Fruit fly (Drosophila melanogaster) whole organism, embryonic: ENCODE data around the gene siz.

Experiments
- CG10274 ChIP-seq: fragments of 200-800 bp; sonication (Bioruptor generic); optimal IDR thresholded peaks from 3 replicates; lab custom pipeline; 2017; ENCODE audit warnings: missing biosample characterization, mild to moderate bottlenecking, missing genetic modification characterization
- CG10366 ChIP-seq: fragments of 200-800 bp; sonication (Bioruptor generic); IDR thresholded peaks from 2 replicates; pipeline ENCODE4 v1.3.6; 2022; ENCODE audit warnings: missing biosample characterization, missing genetic modification characterization
- CG14667 ChIP-seq: fragments of 200-800 bp; sonication (Bioruptor generic); IDR thresholded peaks from 2 replicates; pipeline ENCODE4 v1.3.6; 2022; ENCODE audit warnings: missing biosample characterization, missing genetic modification characterization
- CG15073 ChIP-seq: fragments of 200-800 bp; sonication (Bioruptor generic); optimal IDR thresholded peaks from 2 replicates; lab custom pipeline; 2016; ENCODE audit warnings: missing biosample characterization, missing genetic modification characterization
- CG15514 ChIP-seq: fragments of 200-800 bp; sonication (Bioruptor generic); optimal IDR thresholded peaks from 3 replicates; lab custom pipeline; 2017; ENCODE audit warnings: missing biosample characterization, missing genetic modification characterization, mild to moderate bottlenecking, moderate library complexity, missing genetic modification reagents
- CG16779 ChIP-seq: fragments of 200-800 bp; sonication (Bioruptor generic); IDR thresholded peaks from 2 replicates; pipeline ENCODE4 v1.3.6; 2022; ENCODE audit warnings: missing biosample characterization, missing genetic modification characterization
- CG17361 ChIP-seq: fragments of 200-800 bp; sonication (Bioruptor generic); IDR thresholded peaks from 3 replicates; pipeline ENCODE4 v1.3.6; 2022; ENCODE audit warnings: missing biosample characterization, missing genetic modification characterization
- CG17385 ChIP-seq: fragments of 200-800 bp; sonication (Bioruptor generic); optimal IDR thresholded peaks from 3 replicates; lab custom pipeline; 2018; ENCODE audit warnings: missing biosample characterization, mild to moderate bottlenecking, missing genetic modification characterization
- CG18011 ChIP-seq: fragments of 200-800 bp; sonication (Bioruptor generic); optimal IDR thresholded peaks from 2 replicates; lab custom pipeline; 2017; ENCODE audit warnings: missing biosample characterization, missing genetic modification characterization, mild to moderate bottlenecking, moderate library complexity, missing genotype
- CG18476 ChIP-seq: fragments of 200-800 bp; sonication (Bioruptor generic); optimal IDR thresholded peaks from 2 replicates; lab custom pipeline; 2016; ENCODE audit warnings: missing biosample characterization, mild to moderate bottlenecking, missing genetic modification characterization
- CG18599 ChIP-seq: fragments of 200-800 bp; sonication (Bioruptor generic); optimal IDR thresholded peaks from 3 replicates; lab custom pipeline; 2017; ENCODE audit warnings: missing biosample characterization, missing genetic modification characterization, mild to moderate bottlenecking, moderate library complexity, missing genetic modification reagents
- CG2678 ChIP-seq: fragments of 200-800 bp; sonication (Bioruptor generic); optimal IDR thresholded peaks from 3 replicates; lab custom pipeline; 2019; ENCODE audit warnings: missing biosample characterization, mild to moderate bottlenecking, missing genetic modification characterization, moderate library complexity
- CG2875 ChIP-seq: fragments of 200-800 bp; sonication (Bioruptor generic); optimal IDR thresholded peaks from 2 replicates; lab custom pipeline; 2017; ENCODE audit warnings: missing biosample characterization, mild to moderate bottlenecking, missing genetic modification characterization, missing genetic modification reagents
- CG31224 ChIP-seq: fragments of 200-800 bp; sonication (Bioruptor generic); IDR thresholded peaks from 2 replicates; pipeline ENCODE4 v1.3.6; 2022; ENCODE audit warnings: missing biosample characterization, missing genetic modification characterization
- CG31365 ChIP-seq: fragments of 200-800 bp; sonication (Bioruptor generic); optimal IDR thresholded peaks from 2 replicates; lab custom pipeline; 2018; ENCODE audit warnings: missing biosample characterization, mild to moderate bottlenecking, missing genetic modification characterization
- CG4424 ChIP-seq: fragments of 200-800 bp; sonication (Bioruptor generic); optimal IDR thresholded peaks from 3 replicates; lab custom pipeline; 2016; ENCODE audit warnings: missing biosample characterization, missing genetic modification characterization
- CG6654 ChIP-seq: fragments of 200-800 bp; sonication (Bioruptor generic); optimal IDR thresholded peaks from 2 replicates; lab custom pipeline; 2017; ENCODE audit warnings: missing biosample characterization, mild to moderate bottlenecking, missing genetic modification characterization
- CG6813 ChIP-seq: fragments of 200-800 bp; sonication (Bioruptor generic); optimal IDR thresholded peaks from 2 replicates; lab custom pipeline; 2017; ENCODE audit warnings: missing biosample characterization, missing genetic modification characterization, mild to moderate bottlenecking, moderate library complexity, missing genetic modification reagents
- CG7357 ChIP-seq: fragments of 200-800 bp; sonication (Bioruptor generic); IDR thresholded peaks from 3 replicates; pipeline ENCODE4 v1.3.6; 2022; ENCODE audit warnings: missing biosample characterization, missing genetic modification characterization
- CG9932 ChIP-seq: fragments of 200-800 bp; sonication (Bioruptor generic); IDR thresholded peaks from 2 replicates; pipeline ENCODE4 v1.3.6; 2022; ENCODE audit warnings: missing biosample characterization, missing genetic modification characterization
- CHES-1-like ChIP-seq: fragments of 200-800 bp; sonication (Bioruptor generic); optimal IDR thresholded peaks from 2 replicates; lab custom pipeline; 2016; ENCODE audit warnings: missing biosample characterization, missing genetic modification characterization
- CrebB ChIP-seq: fragments of 200-800 bp; sonication (Bioruptor generic); optimal IDR thresholded peaks from 3 replicates; lab custom pipeline; 2018; ENCODE audit warnings: missing biosample characterization, mild to moderate bottlenecking, missing genetic modification characterization
- Dll ChIP-seq: fragments of 200-800 bp; sonication (Bioruptor generic); IDR thresholded peaks from 4 replicates; pipeline ENCODE4 v1.3.6; 2022; ENCODE audit warnings: missing biosample characterization, missing genetic modification characterization; ENCODE audit not compliant: partially characterized antibody
- Doc3 ChIP-seq: fragments of 200-800 bp; sonication (Bioruptor generic); IDR thresholded peaks from 3 replicates; pipeline ENCODE4 v1.3.6; 2022; ENCODE audit warnings: missing biosample characterization, missing genetic modification characterization; ENCODE audit not compliant: partially characterized antibody
- E2f1 ChIP-seq: fragments of 200-800 bp; sonication (Bioruptor generic); IDR thresholded peaks from 2 replicates; pipeline ENCODE4 v1.3.6; 2022; ENCODE audit warnings: missing biosample characterization, missing genetic modification characterization
- Ets97D ChIP-seq: fragments of 200-800 bp; sonication (Bioruptor generic); optimal IDR thresholded peaks from 3 replicates; lab custom pipeline; 2016; ENCODE audit warnings: missing biosample characterization, missing genetic modification characterization
- HLH4C ChIP-seq: fragments of 200-800 bp; sonication (Bioruptor generic); IDR thresholded peaks from 3 replicates; pipeline ENCODE4 v1.3.6; 2022; ENCODE audit warnings: missing biosample characterization, missing genetic modification characterization; ENCODE audit not compliant: partially characterized antibody
- Hsf ChIP-seq: fragments of 200-800 bp; sonication (Bioruptor generic); optimal IDR thresholded peaks from 3 replicates; lab custom pipeline; 2016; ENCODE audit warnings: missing biosample characterization, missing genetic modification characterization
- Mrtf ChIP-seq: fragments of 200-800 bp; sonication (Bioruptor generic); IDR thresholded peaks from 3 replicates; pipeline ENCODE4 v1.3.6; 2022; ENCODE audit warnings: missing biosample characterization, missing genetic modification characterization
- NFAT ChIP-seq: fragments of 200-800 bp; sonication (Bioruptor generic); IDR thresholded peaks from 2 replicates; pipeline ENCODE4 v1.3.6; 2022; ENCODE audit warnings: missing biosample characterization, missing genetic modification characterization
- NK7.1 ChIP-seq: fragments of 200-800 bp; sonication (Bioruptor generic); optimal IDR thresholded peaks from 3 replicates; lab custom pipeline; 2016; ENCODE audit warnings: missing biosample characterization, missing genetic modification characterization
- Oli ChIP-seq: fragments of 200-800 bp; sonication (Bioruptor generic); optimal IDR thresholded peaks from 2 replicates; lab custom pipeline; 2018; ENCODE audit warnings: missing biosample characterization, mild to moderate bottlenecking, missing genetic modification characterization, moderate library complexity
- Pdp1 ChIP-seq, 2 experiments: fragments of 200-800 bp; sonication (Bioruptor generic); optimal IDR thresholded peaks; 3 replicates each; lab custom pipeline; 2016; ENCODE audit warnings: missing biosample characterization in 2 of 2, missing genetic modification characterization in 2 of 2, mild to moderate bottlenecking in 1 of 2, moderate library complexity in 1 of 2
- Ravus ChIP-seq: fragments of 200-800 bp; sonication (Bioruptor generic); IDR thresholded peaks from 2 replicates; pipeline ENCODE4 v1.3.6; 2022; ENCODE audit warnings: missing biosample characterization, missing genetic modification characterization
- Tbp ChIP-seq: fragments of >200 bp; optimal IDR thresholded peaks from 2 replicates; lab custom pipeline; 2018; ENCODE audit warnings: missing biosample characterization, missing genetic modification characterization
- Trl ChIP-seq, 3 experiments: fragments of >200 bp in 2 of 3; fragments of 200-800 bp in 1 of 3; sonication (Bioruptor generic) in 1 of 3; optimal IDR thresholded peaks; 2 replicates in 1 of 3; 3 replicates in 2 of 3; lab custom pipeline; 2016 to 2017; ENCODE audit warnings: missing biosample characterization in 1 of 3, missing genetic modification characterization in 1 of 3
- Vsx1 ChIP-seq: fragments of 200-800 bp; sonication (Bioruptor generic); optimal IDR thresholded peaks from 2 replicates; lab custom pipeline; 2017; ENCODE audit warnings: missing biosample characterization, mild to moderate bottlenecking, missing genetic modification characterization, missing genetic modification reagents
- ac ChIP-seq: fragments of 200-800 bp; sonication (Bioruptor generic); optimal IDR thresholded peaks from 3 replicates; lab custom pipeline; 2017; ENCODE audit warnings: missing biosample characterization, mild to moderate bottlenecking, missing genetic modification characterization
- da ChIP-seq: fragments of 200-800 bp; sonication (Bioruptor generic); optimal IDR thresholded peaks from 2 replicates; lab custom pipeline; 2016; ENCODE audit warnings: missing biosample characterization, missing genetic modification characterization
- gsb ChIP-seq: fragments of 200-800 bp; sonication (Bioruptor generic); IDR thresholded peaks from 2 replicates; pipeline ENCODE4 v1.3.6; 2022; ENCODE audit warnings: missing biosample characterization, missing genetic modification characterization
- h ChIP-seq: fragments of >200 bp; optimal IDR thresholded peaks from 2 replicates; lab custom pipeline; 2017
- hth ChIP-seq: fragments of >200 bp; optimal IDR thresholded peaks from 2 replicates; lab custom pipeline; 2017; ENCODE audit warnings: inconsistent platforms
- jumu ChIP-seq: fragments of 200-800 bp; sonication (Bioruptor generic); optimal IDR thresholded peaks from 3 replicates; lab custom pipeline; 2016; ENCODE audit warnings: missing biosample characterization, missing genetic modification characterization
- kay ChIP-seq: fragments of 200-800 bp; sonication (Bioruptor generic); optimal IDR thresholded peaks from 2 replicates; lab custom pipeline; 2016; ENCODE audit warnings: missing biosample characterization, missing genetic modification characterization
- lola ChIP-seq, 3 experiments: fragments of >200 bp in 2 of 3; fragments of 200-800 bp in 1 of 3; sonication (Bioruptor generic) in 1 of 3; optimal IDR thresholded peaks; 2 replicates each; lab custom pipeline; 2017 to 2019; ENCODE audit warnings: missing biosample characterization in 3 of 3, missing genetic modification characterization in 3 of 3, mild to moderate bottlenecking in 1 of 3, moderate library complexity in 1 of 3
- mam ChIP-seq: fragments of 200-800 bp; sonication (Bioruptor generic); optimal IDR thresholded peaks from 3 replicates; lab custom pipeline; 2016; ENCODE audit warnings: missing biosample characterization, missing genetic modification characterization
- p53 ChIP-seq: fragments of 200-800 bp; sonication (Bioruptor generic); optimal IDR thresholded peaks from 2 replicates; lab custom pipeline; 2016; ENCODE audit warnings: missing biosample characterization, missing genetic modification characterization
- sd ChIP-seq: fragments of 200-800 bp; sonication (Bioruptor generic); optimal IDR thresholded peaks from 3 replicates; lab custom pipeline; 2018; ENCODE audit warnings: missing biosample characterization, mild to moderate bottlenecking, missing genetic modification characterization, moderate library complexity
- tin ChIP-seq: fragments of 200-800 bp; sonication (Bioruptor generic); optimal IDR thresholded peaks from 3 replicates; lab custom pipeline; 2016; ENCODE audit warnings: missing biosample characterization, missing genetic modification characterization
- tll ChIP-seq, 2 experiments: fragments of 200-800 bp in 1 of 2; fragments of >200 bp in 1 of 2; sonication (Bioruptor generic) in 1 of 2; optimal IDR thresholded peaks; 2 replicates each; lab custom pipeline; 2017 to 2019; ENCODE audit warnings: missing biosample characterization in 2 of 2, missing genetic modification characterization in 2 of 2, mild to moderate bottlenecking in 1 of 2, moderate library complexity in 1 of 2

siz gene

DNA sequence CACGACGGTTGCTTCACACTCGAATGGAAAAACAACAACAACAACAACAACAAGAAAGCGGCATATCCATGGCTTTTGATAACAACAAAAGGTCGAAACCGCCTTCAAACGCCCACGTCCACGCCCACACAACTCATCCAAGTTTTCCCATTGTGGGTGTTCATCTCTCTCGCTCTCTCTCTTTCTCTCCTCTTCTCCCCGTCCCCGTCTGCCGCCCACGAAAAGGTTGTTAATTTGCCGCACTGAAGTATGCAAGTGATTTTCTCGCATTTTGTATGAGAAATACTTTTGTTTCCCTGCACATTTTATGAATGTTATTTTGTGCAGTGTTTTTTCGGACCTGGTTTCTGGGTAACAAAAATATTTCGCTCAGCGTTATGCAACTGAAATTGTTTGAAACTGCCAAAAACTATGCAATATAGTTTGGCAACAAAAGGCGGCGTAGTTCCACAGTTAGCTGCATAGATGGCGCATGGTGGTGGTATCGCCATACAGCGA is 15.1 kb downstream of the siz start (continued):
- TF ChIP-seq kay (GFP tag; lab: Kevin White, UChicago) (no peak), Ets97D (GFP tag; lab: Kevin White, UChicago) (peak; percentile 32), CG14667 (no peak), NFAT (GFP tag; lab: Robert Waterston, UW) (peak; percentile 69; the same call in 1 of the 2 replicates), CG15073 (GFP tag; lab: Kevin White, UChicago) (no peak), CG17385 (GFP tag; lab: Kevin White, UChicago) (no peak), p53 (no peak), Mrtf (GFP tag; lab: Robert Waterston, UW) (no peak), Ravus (GFP tag; lab: Robert Waterston, UW) (no peak), tll (GFP tag; optimal IDR thresholded peaks at IDR 0.05; lab: Kevin White, UChicago) (no peak), CG18599 (peak; percentile 17), CrebB (peak; percentile 60), CG18011 (no peak), CG18476 (GFP tag; lab: Kevin White, UChicago) (no peak), CG9932 (peak; percentile 64), CG6654 (GFP tag; lab: Kevin White, UChicago) (no peak), mam (GFP tag; lab: Kevin White, UChicago) (peak; percentile 35), Dll (no peak), da (GFP tag; lab: Kevin White, UChicago) (no peak), HLH4C (GFP tag; lab: Robert Waterston, UW) (peak; percentile 29; the same call in 1 of the 3 replicates), Hsf (GFP tag; lab: Kevin White, UChicago) (no peak), hth (lab: Kevin White, UChicago) (no peak), CG2678 (tag; lab: Kevin White, UChicago) (peak; percentile 12), Tbp (GFP tag; lab: Kevin White, UChicago) (peak; percentile 69), CG10366 (GFP tag; lab: Robert Waterston, UW) (no peak), ac (no peak), jumu (GFP tag; lab: Kevin White, UChicago) (peak; percentile 4), CG31224 (no peak), Vsx1 (no peak), gsb (no peak), CG16779 (GFP tag; lab: Robert Waterston, UW) (no peak), CG15514 (GFP tag; lab: Kevin White, UChicago) (peak; percentile 47), NK7.1 (GFP tag; lab: Kevin White, UChicago) (no peak), Doc3 (GFP tag; lab: Robert Waterston, UW) (no peak), Oli (tag; lab: Kevin White, UChicago) (no peak), sd (tag; lab: Kevin White, UChicago) (peak; percentile 85), CHES-1-like (GFP tag; lab: Kevin White, UChicago) (peak; percentile 49), tin (GFP tag; lab: Kevin White, UChicago) (no peak), h (lab: Kevin White, UChicago) (no peak), CG31365 (tag; lab: Kevin White, UChicago) (peak; percentile 27), E2f1 (GFP tag; lab: Robert Waterston, UW) (no peak), CG2875 (no peak), Trl (optimal IDR thresholded peaks at IDR 0.05; lab: Kevin White, UChicago) (peak; percentile 58 to 66), Trl (GFP tag; optimal IDR thresholded peaks at IDR 0.05; lab: Kevin White, UChicago) (peak; percentile 53), CG6813 (GFP tag; lab: Kevin White, UChicago) (peak; percentile 6), lola (GFP tag; optimal IDR thresholded peaks at IDR 0.05; lab: Kevin White, UChicago) (peak in 1 of 3 experiments; percentile 73), CG10274 (GFP tag; lab: Kevin White, UChicago) (no peak), CG4424 (peak; percentile 48), CG7357 (no peak), Pdp1 (GFP tag; optimal IDR thresholded peaks at IDR 0.05; lab: Kevin White, UChicago) (peak in 1 of 2 experiments; percentile 93), CG17361 (GFP tag; lab: Robert Waterston, UW) (0 out of 3 replicates have a peak, but pooled peaks have one; percentile 32)
